Fruit fly (Drosophila melanogaster) whole organism, embryonic: Measurements from ENCODE around the gene CG44005.

Experiments used
- BEAF-32 ChIP-seq: fragments of 200-800 bp; sonication (Bioruptor generic); optimal IDR thresholded peaks from 3 replicates; lab custom pipeline; 2017; ENCODE audit warnings: missing biosample characterization, missing genetic modification characterization, mild to moderate bottlenecking, moderate library complexity, missing genetic modification reagents
- CG10267 ChIP-seq: fragments of 200-800 bp; sonication (Bioruptor generic); optimal IDR thresholded peaks from 2 replicates; lab custom pipeline; 2018; ENCODE audit warnings: missing biosample characterization, mild to moderate bottlenecking, missing genetic modification characterization, moderate library complexity
- CG10321 ChIP-seq: fragments of 200-800 bp; sonication (Bioruptor generic); IDR thresholded peaks from 2 replicates; pipeline ENCODE4 v1.3.6; 2022; ENCODE audit warnings: missing biosample characterization, missing genetic modification characterization
- CG10462 ChIP-seq: fragments of 200-800 bp; sonication (Bioruptor generic); optimal IDR thresholded peaks from 2 replicates; lab custom pipeline; 2016; ENCODE audit warnings: missing biosample characterization, missing genetic modification characterization
- CG10565 ChIP-seq: fragments of 200-800 bp; sonication (Bioruptor generic); optimal IDR thresholded peaks from 3 replicates; lab custom pipeline; 2016; ENCODE audit warnings: missing biosample characterization, mild to moderate bottlenecking, missing genetic modification characterization
- CG11560 ChIP-seq: fragments of 200-800 bp; sonication (Bioruptor generic); IDR thresholded peaks from 3 replicates; pipeline ENCODE4 v1.3.6; 2022; ENCODE audit warnings: missing biosample characterization, missing genetic modification characterization
- CG13424 ChIP-seq: fragments of 200-800 bp; sonication (Bioruptor generic); optimal IDR thresholded peaks from 2 replicates; lab custom pipeline; 2019; ENCODE audit warnings: missing biosample characterization, mild to moderate bottlenecking, missing genetic modification characterization, moderate library complexity
- CG13894 ChIP-seq: fragments of 200-800 bp; sonication (Bioruptor generic); optimal IDR thresholded peaks from 3 replicates; lab custom pipeline; 2018; ENCODE audit warnings: missing biosample characterization, mild to moderate bottlenecking, missing genetic modification characterization, moderate library complexity
- CG14710 ChIP-seq: fragments of 200-800 bp; sonication (Bioruptor generic); optimal IDR thresholded peaks from 3 replicates; lab custom pipeline; 2019; ENCODE audit warnings: missing biosample characterization, mild to moderate bottlenecking, missing genetic modification characterization, moderate library complexity
- CG18619 ChIP-seq: fragments of 200-800 bp; sonication (Bioruptor generic); optimal IDR thresholded peaks from 3 replicates; lab custom pipeline; 2017; ENCODE audit warnings: missing biosample characterization, mild to moderate bottlenecking, missing genetic modification characterization
- CG2120 ChIP-seq: fragments of 200-800 bp; sonication (Bioruptor generic); optimal IDR thresholded peaks from 3 replicates; lab custom pipeline; 2016; ENCODE audit warnings: missing biosample characterization, missing genetic modification characterization
- CG30431 ChIP-seq: fragments of 200-800 bp; sonication (Bioruptor generic); optimal IDR thresholded peaks from 2 replicates; lab custom pipeline; 2017; ENCODE audit warnings: missing biosample characterization, missing genetic modification characterization
- CG33213 ChIP-seq: fragments of 200-800 bp; sonication (Bioruptor generic); optimal IDR thresholded peaks from 3 replicates; lab custom pipeline; 2016; ENCODE audit warnings: missing biosample characterization, missing genetic modification characterization
- CG4328 ChIP-seq: fragments of 200-800 bp; sonication (Bioruptor generic); optimal IDR thresholded peaks from 3 replicates; lab custom pipeline; 2017; ENCODE audit warnings: missing biosample characterization, missing genetic modification reagents, missing genetic modification characterization
- CG6689 ChIP-seq: fragments of 200-800 bp; sonication (Bioruptor generic); IDR thresholded peaks from 2 replicates; pipeline ENCODE4 v1.3.6; 2022; ENCODE audit warnings: missing biosample characterization, missing genetic modification characterization
- CG6765 ChIP-seq: fragments of 200-800 bp; sonication (Bioruptor generic); optimal IDR thresholded peaks from 3 replicates; lab custom pipeline; 2017; ENCODE audit warnings: missing biosample characterization, mild to moderate bottlenecking, missing genetic modification characterization
- CG7271 ChIP-seq: fragments of 200-800 bp; sonication (Bioruptor generic); optimal IDR thresholded peaks from 2 replicates; lab custom pipeline; 2018; ENCODE audit warnings: missing biosample characterization, mild to moderate bottlenecking, missing genetic modification characterization, moderate library complexity
- CG7357 ChIP-seq: fragments of 200-800 bp; sonication (Bioruptor generic); IDR thresholded peaks from 3 replicates; pipeline ENCODE4 v1.3.6; 2022; ENCODE audit warnings: missing biosample characterization, missing genetic modification characterization
- CTCF ChIP-seq: fragments of 200-800 bp; sonication (Bioruptor generic); optimal IDR thresholded peaks from 2 replicates; lab custom pipeline; 2017; ENCODE audit warnings: missing biosample characterization, mild to moderate bottlenecking, missing genetic modification characterization, moderate library complexity
- D ChIP-seq, 2 experiments: fragments of 200-800 bp in 1 of 2; fragments of >200 bp in 1 of 2; sonication (Bioruptor generic) in 1 of 2; optimal IDR thresholded peaks; 2 replicates in 1 of 2; 3 replicates in 1 of 2; lab custom pipeline; 2017; ENCODE audit warnings: mild to moderate bottlenecking in 1 of 2, missing biosample characterization in 1 of 2, missing genetic modification characterization in 1 of 2, missing genetic modification reagents in 1 of 2
- D19A ChIP-seq: fragments of 200-800 bp; optimal IDR thresholded peaks from 3 replicates; lab custom pipeline; 2019; ENCODE audit warnings: missing biosample characterization, mild to moderate bottlenecking, missing genetic modification characterization, moderate library complexity
- Dek ChIP-seq: fragments of 200-800 bp; sonication (Bioruptor generic); optimal IDR thresholded peaks from 3 replicates; lab custom pipeline; 2019; ENCODE audit warnings: missing biosample characterization, mild to moderate bottlenecking, missing genetic modification characterization, moderate library complexity
- Dfd ChIP-seq, 2 experiments: fragments of >200 bp; optimal IDR thresholded peaks; 2 replicates each; lab custom pipeline; 2017; ENCODE audit warnings: missing biosample characterization in 2 of 2, missing genetic modification characterization in 2 of 2
- GATAe ChIP-seq: fragments of 200-800 bp; sonication (Bioruptor generic); conservative IDR thresholded peaks from 2 replicates; pipeline ENCODE4 v1.3.6; 2022; ENCODE audit warnings: missing biosample characterization, missing genetic modification characterization
- Gug ChIP-seq: fragments of 200-800 bp; sonication (Bioruptor generic); IDR thresholded peaks from 4 replicates; pipeline ENCODE4 v1.3.6; 2022; ENCODE audit warnings: missing biosample characterization, missing genetic modification characterization
- HmgZ ChIP-seq: fragments of 200-800 bp; sonication (Bioruptor generic); optimal IDR thresholded peaks from 2 replicates; lab custom pipeline; 2018; ENCODE audit warnings: missing biosample characterization, mild to moderate bottlenecking, missing genetic modification characterization
- Meics ChIP-seq: fragments of 200-800 bp; sonication (Bioruptor generic); optimal IDR thresholded peaks from 2 replicates; lab custom pipeline; 2017; ENCODE audit warnings: missing biosample characterization, mild to moderate bottlenecking, missing genetic modification characterization
- Neu2 ChIP-seq: fragments of 200-800 bp; sonication (Bioruptor generic); optimal IDR thresholded peaks from 3 replicates; lab custom pipeline; 2016; ENCODE audit warnings: missing biosample characterization, missing genetic modification characterization, borderline replicate concordance
- Nf-YB ChIP-seq: fragments of 200-800 bp; sonication (Bioruptor generic); optimal IDR thresholded peaks from 3 replicates; lab custom pipeline; 2019; ENCODE audit warnings: missing biosample characterization, mild to moderate bottlenecking, missing genetic modification characterization, moderate library complexity
- Sox100B ChIP-seq: fragments of 200-800 bp; sonication (Bioruptor generic); optimal IDR thresholded peaks from 3 replicates; lab custom pipeline; 2018; ENCODE audit warnings: missing biosample characterization, mild to moderate bottlenecking, missing genetic modification characterization
- aop ChIP-seq: fragments of 200-800 bp; sonication (Bioruptor generic); IDR thresholded peaks from 2 replicates; pipeline ENCODE4 v1.3.6; 2022; ENCODE audit warnings: missing biosample characterization, missing genetic modification characterization
- crol ChIP-seq: fragments of 200-800 bp; sonication (Bioruptor generic); IDR thresholded peaks from 2 replicates; pipeline ENCODE4 v1.3.6; 2022; ENCODE audit warnings: missing biosample characterization, missing genetic modification characterization
- eve ChIP-seq, 2 experiments: fragments of >200 bp; optimal IDR thresholded peaks; 2 replicates each; lab custom pipeline; 2017; ENCODE audit warnings: missing biosample characterization in 2 of 2, missing genetic modification characterization in 2 of 2
- gcm ChIP-seq: fragments of 200-800 bp; sonication (Bioruptor generic); optimal IDR thresholded peaks from 2 replicates; lab custom pipeline; 2019; ENCODE audit warnings: missing biosample characterization, mild to moderate bottlenecking, missing genetic modification characterization, moderate library complexity
- gcm2 ChIP-seq: fragments of 200-800 bp; sonication (Bioruptor generic); optimal IDR thresholded peaks from 2 replicates; lab custom pipeline; 2016; ENCODE audit warnings: missing biosample characterization, missing genetic modification characterization
- grau ChIP-seq: fragments of 200-800 bp; optimal IDR thresholded peaks from 3 replicates; lab custom pipeline; 2019; ENCODE audit warnings: missing biosample characterization, mild to moderate bottlenecking, missing genetic modification characterization, moderate library complexity
- h ChIP-seq: fragments of >200 bp; optimal IDR thresholded peaks from 2 replicates; lab custom pipeline; 2017
- kay ChIP-seq: fragments of 200-800 bp; sonication (Bioruptor generic); optimal IDR thresholded peaks from 2 replicates; lab custom pipeline; 2016; ENCODE audit warnings: missing biosample characterization, missing genetic modification characterization
- lbe ChIP-seq: fragments of 200-800 bp; sonication (Bioruptor generic); optimal IDR thresholded peaks from 2 replicates; lab custom pipeline; 2016; ENCODE audit warnings: missing biosample characterization, mild to moderate bottlenecking, missing genetic modification characterization
- nerfin-2 ChIP-seq: fragments of 200-800 bp; sonication (Bioruptor generic); IDR thresholded peaks from 2 replicates; pipeline ENCODE4 v1.3.6; 2022; ENCODE audit warnings: missing biosample characterization, missing genetic modification characterization; ENCODE audit not compliant: partially characterized antibody
- phol ChIP-seq: fragments of 200-800 bp; sonication (Bioruptor generic); optimal IDR thresholded peaks from 3 replicates; lab custom pipeline; 2018; ENCODE audit warnings: missing biosample characterization, mild to moderate bottlenecking, missing genetic modification characterization, moderate library complexity
- pita ChIP-seq: fragments of 200-800 bp; sonication (Bioruptor generic); optimal IDR thresholded peaks from 2 replicates; lab custom pipeline; 2017; ENCODE audit warnings: missing biosample characterization, mild to moderate bottlenecking, missing genetic modification characterization
- ro ChIP-seq: fragments of 200-800 bp; sonication (Bioruptor generic); IDR thresholded peaks from 2 replicates; pipeline ENCODE4 v1.3.6; 2022; ENCODE audit warnings: missing biosample characterization, missing genetic modification characterization
- sd ChIP-seq: fragments of 200-800 bp; sonication (Bioruptor generic); optimal IDR thresholded peaks from 3 replicates; lab custom pipeline; 2018; ENCODE audit warnings: missing biosample characterization, mild to moderate bottlenecking, missing genetic modification characterization, moderate library complexity
- seq ChIP-seq: fragments of 200-800 bp; sonication (Bioruptor generic); IDR thresholded peaks from 2 replicates; pipeline ENCODE4 v1.3.6; 2022; ENCODE audit warnings: missing biosample characterization, missing genetic modification characterization
- sim ChIP-seq: fragments of 200-800 bp; sonication (Bioruptor generic); IDR thresholded peaks from 2 replicates; pipeline ENCODE4 v1.3.6; 2022; ENCODE audit warnings: missing biosample characterization, missing genetic modification characterization
- sima ChIP-seq: fragments of 200-800 bp; sonication (Bioruptor generic); optimal IDR thresholded peaks from 2 replicates; lab custom pipeline; 2016; ENCODE audit warnings: missing biosample characterization, missing genetic modification characterization
- ssp ChIP-seq: fragments of 200-800 bp; sonication (Bioruptor generic); IDR thresholded peaks from 2 replicates; pipeline ENCODE4 v1.3.6; 2022; ENCODE audit warnings: missing biosample characterization, missing genetic modification characterization
- tll ChIP-seq, 2 experiments: fragments of 200-800 bp in 1 of 2; fragments of >200 bp in 1 of 2; sonication (Bioruptor generic) in 1 of 2; optimal IDR thresholded peaks; 2 replicates each; lab custom pipeline; 2017 to 2019; ENCODE audit warnings: missing biosample characterization in 2 of 2, missing genetic modification characterization in 2 of 2, mild to moderate bottlenecking in 1 of 2, moderate library complexity in 1 of 2
- vvl ChIP-seq: fragments of 200-800 bp; sonication (Bioruptor generic); IDR thresholded peaks from 2 replicates; pipeline ENCODE4 v1.3.6; 2022; ENCODE audit warnings: missing biosample characterization, missing genetic modification characterization
- wek ChIP-seq: fragments of 200-800 bp; sonication (Bioruptor generic); optimal IDR thresholded peaks from 3 replicates; lab custom pipeline; 2018; ENCODE audit warnings: missing biosample characterization, mild to moderate bottlenecking, missing genetic modification characterization, moderate library complexity
- yki ChIP-seq: fragments of >200 bp; optimal IDR thresholded peaks from 3 replicates; lab custom pipeline; 2018

The CG44005 gene

DNA sequence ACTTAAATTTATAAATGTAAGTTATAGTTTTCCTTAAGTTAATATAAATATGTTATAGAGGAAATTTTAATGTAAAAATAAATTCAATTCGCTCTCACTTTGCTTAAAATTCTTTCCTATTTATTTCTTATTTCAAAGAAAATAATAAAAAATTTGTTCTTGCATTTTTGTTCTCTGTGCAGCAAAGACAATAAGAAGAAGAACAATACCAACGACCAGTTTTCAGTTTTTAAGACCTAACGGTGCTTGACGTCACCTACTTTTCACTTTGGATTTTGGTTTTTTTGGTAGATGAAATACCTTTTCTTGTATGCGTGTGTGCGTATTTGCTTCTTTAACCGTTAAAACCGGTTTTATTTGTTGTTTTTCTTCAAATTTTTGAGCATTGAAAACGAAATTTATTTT is 30.2 kb upstream of the CG44005 start (continued):
- TF ChIP-seq CG7357 (GFP tag; lab: Robert Waterston, UW) (no peak), grau (peak; percentile 49), CG6765 (GFP tag; lab: Kevin White, UChicago) (no peak), eve (GFP tag; optimal IDR thresholded peaks at IDR 0.05; lab: Kevin White, UChicago) (no peak), gcm (GFP tag; lab: Kevin White, UChicago) (peak; percentile 38), Sox100B (GFP tag; lab: Kevin White, UChicago) (peak; percentile 69), ro (GFP tag; lab: Robert Waterston, UW) (no peak), Nf-YB (GFP tag; lab: Kevin White, UChicago) (peak; percentile 10), CG30431 (GFP tag; lab: Kevin White, UChicago) (no peak), Meics (GFP tag; lab: Kevin White, UChicago) (no peak), seq (GFP tag; lab: Robert Waterston, UW) (no peak), Dek (tag; lab: Kevin White, UChicago) (no peak), gcm2 (GFP tag; lab: Kevin White, UChicago) (no peak), CG33213 (GFP tag; lab: Kevin White, UChicago) (no peak), CG10565 (GFP tag; lab: Kevin White, UChicago) (no peak), wek (GFP tag; lab: Kevin White, UChicago) (no peak), BEAF-32 (GFP tag; lab: Kevin White, UChicago) (no peak), lbe (GFP tag; lab: Kevin White, UChicago) (no peak), CTCF (no peak), CG13894 (tag; lab: Kevin White, UChicago) (no peak), crol (GFP tag; lab: Robert Waterston, UW) (no peak), yki (no peak), h (lab: Kevin White, UChicago) (no peak), CG11560 (tag; lab: Robert Waterston, UW) (no peak), CG10267 (peak; percentile 49), nerfin-2 (GFP tag; lab: Robert Waterston, UW) (no peak), CG13424 (peak; percentile 64), GATAe (GFP tag; lab: Robert Waterston, UW) (no peak), ssp (GFP tag; lab: Robert Waterston, UW) (no peak), CG6689 (GFP tag; lab: Robert Waterston, UW) (no peak), Dfd (GFP tag; optimal IDR thresholded peaks at IDR 0.05; lab: Kevin White, UChicago) (no peak), CG18619 (no peak), D (optimal IDR thresholded peaks at IDR 0.05; lab: Kevin White, UChicago) (no peak), D (GFP tag; optimal IDR thresholded peaks at IDR 0.05; lab: Kevin White, UChicago) (peak; percentile 39), CG10462 (GFP tag; lab: Kevin White, UChicago) (no peak), aop (GFP tag; lab: Robert Waterston, UW) (no peak), kay (GFP tag; lab: Kevin White, UChicago) (no peak), Gug (GFP tag; lab: Robert Waterston, UW) (no peak), pita (GFP tag; lab: Kevin White, UChicago) (no peak), CG14710 (tag; lab: Kevin White, UChicago) (peak; percentile 79), tll (GFP tag; optimal IDR thresholded peaks at IDR 0.05; lab: Kevin White, UChicago) (no peak), CG10321 (GFP tag; lab: Robert Waterston, UW) (no peak), CG2120 (no peak), sim (0 out of 2 replicates have a peak, but pooled peaks have one; percentile 14), sd (no peak), CG4328 (GFP tag; lab: Kevin White, UChicago) (no peak), Neu2 (GFP tag; lab: Kevin White, UChicago) (no peak), vvl (GFP tag; lab: Robert Waterston, UW) (no peak), HmgZ (no peak), sima (GFP tag; lab: Kevin White, UChicago) (no peak), D19A (tag; lab: Kevin White, UChicago) (peak; percentile 48), phol (tag; lab: Kevin White, UChicago) (peak; percentile 65), CG7271 (no peak)
